Worm (Caenorhabditis elegans) whole organism, L3 larva: ENCODE results near the gene sra-27.
A peak's percentile ranks its signal among the peaks of the same experiment; 100 is the strongest.

Experiments used
- R02D3.7 ChIP-seq: fragments of 150-350 bp; optimal IDR thresholded peaks from 2 replicates; lab custom pipeline; 2014; ENCODE audit warnings: missing biosample characterization, missing genetic modification characterization
- ZK546.5 ChIP-seq: sonication (generic microtip); optimal IDR thresholded peaks from 2 replicates; lab custom pipeline; 2017; ENCODE audit warnings: missing biosample characterization, missing genetic modification characterization
- aly-2 ChIP-seq: fragments of 150-350 bp; optimal IDR thresholded peaks from 2 replicates; lab custom pipeline; 2014; ENCODE audit warnings: missing biosample characterization, missing genetic modification characterization
- ama-1 ChIP-seq: fragments of 150-350 bp; optimal IDR thresholded peaks from 2 replicates; lab custom pipeline; 2018
- ceh-28 ChIP-seq: fragments of 150-350 bp; optimal IDR thresholded peaks from 2 replicates; lab custom pipeline; 2014; ENCODE audit warnings: missing biosample characterization, missing genetic modification reagents, missing genetic modification characterization
- ceh-9 ChIP-seq: sonication (generic microtip); optimal IDR thresholded peaks from 2 replicates; lab custom pipeline; 2018; ENCODE audit warnings: missing biosample characterization, missing genetic modification characterization
- daf-12 ChIP-seq: fragments of 150-350 bp; optimal IDR thresholded peaks from 2 replicates; lab custom pipeline; 2014; ENCODE audit warnings: missing biosample characterization, missing genetic modification reagents, missing genetic modification characterization
- egl-27 ChIP-seq: sonication (generic microtip); optimal IDR thresholded peaks from 4 replicates; lab custom pipeline; 2017; ENCODE audit warnings: missing biosample characterization, missing genetic modification reagents, missing genetic modification characterization
- egl-5 ChIP-seq: fragments of 150-350 bp; optimal IDR thresholded peaks from 2 replicates; lab custom pipeline; 2017; ENCODE audit warnings: missing biosample characterization, missing genetic modification reagents, missing genetic modification characterization, inconsistent platforms
- elt-1 ChIP-seq: fragments of 150-350 bp; optimal IDR thresholded peaks from 2 replicates; lab custom pipeline; 2014; ENCODE audit warnings: missing biosample characterization, missing genetic modification characterization
- elt-2 ChIP-seq: sonication (generic microtip); optimal IDR thresholded peaks from 2 replicates; lab custom pipeline; 2016; ENCODE audit warnings: missing genetic modification reagents, mild to moderate bottlenecking, missing genetic modification characterization, missing compliant biosample characterization
- elt-3 ChIP-seq, 3 experiments: fragments of 150-350 bp in 1 of 3; sonication (generic microtip) in 2 of 3; optimal IDR thresholded peaks; 2 replicates in 2 of 3; 4 replicates in 1 of 3; lab custom pipeline; 2014 to 2017; ENCODE audit warnings: missing biosample characterization in 3 of 3, missing genetic modification characterization in 3 of 3
- eor-1 ChIP-seq, 2 experiments: fragments of 150-350 bp; optimal IDR thresholded peaks; 2 replicates each; lab custom pipeline; 2014 to 2018; ENCODE audit warnings: missing biosample characterization in 2 of 2, missing genetic modification characterization in 2 of 2
- fkh-10 ChIP-seq: sonication (generic microtip); optimal IDR thresholded peaks from 2 replicates; lab custom pipeline; 2017; ENCODE audit warnings: missing biosample characterization, missing genetic modification reagents, missing genetic modification characterization
- fkh-2 ChIP-seq: fragments of 150-350 bp; optimal IDR thresholded peaks from 2 replicates; lab custom pipeline; 2014; ENCODE audit warnings: missing biosample characterization, missing genetic modification reagents, missing genetic modification characterization
- fos-1 ChIP-seq: fragments of 150-350 bp; optimal IDR thresholded peaks from 2 replicates; lab custom pipeline; 2014; ENCODE audit warnings: missing biosample characterization, missing genetic modification characterization
- jun-1 ChIP-seq: fragments of 150-350 bp; optimal IDR thresholded peaks from 2 replicates; lab custom pipeline; 2014; ENCODE audit warnings: missing biosample characterization, missing genetic modification reagents, missing genetic modification characterization
- lin-15B ChIP-seq: fragments of 150-350 bp; optimal IDR thresholded peaks from 2 replicates; lab custom pipeline; 2014; ENCODE audit warnings: missing biosample characterization, missing genetic modification characterization
- lin-39 ChIP-seq: fragments of 150-350 bp; optimal IDR thresholded peaks from 2 replicates; lab custom pipeline; 2018; ENCODE audit warnings: missing biosample characterization, missing genetic modification reagents, missing genetic modification characterization
- lsy-12 ChIP-seq: sonication (generic microtip); optimal IDR thresholded peaks from 2 replicates; lab custom pipeline; 2016; ENCODE audit warnings: mild to moderate bottlenecking, missing genetic modification characterization, missing compliant biosample characterization
- mdl-1 ChIP-seq: fragments of 150-350 bp; optimal IDR thresholded peaks from 2 replicates; lab custom pipeline; 2014; ENCODE audit warnings: missing biosample characterization, missing genetic modification characterization
- nfya-1 ChIP-seq: sonication (generic microtip); optimal IDR thresholded peaks from 2 replicates; lab custom pipeline; 2017; ENCODE audit warnings: missing genetic modification characterization, mild to moderate bottlenecking, missing compliant biosample characterization, antibody characterized with exemption, moderate library complexity; ENCODE audit not compliant: insufficient read depth
- nhr-11 ChIP-seq: fragments of 150-350 bp; optimal IDR thresholded peaks from 2 replicates; lab custom pipeline; 2014; ENCODE audit warnings: missing biosample characterization, missing genetic modification characterization
- nhr-12 ChIP-seq: fragments of 150-350 bp; optimal IDR thresholded peaks from 2 replicates; lab custom pipeline; 2014; ENCODE audit warnings: missing biosample characterization, missing genetic modification characterization
- nhr-23 ChIP-seq: fragments of 150-350 bp; optimal IDR thresholded peaks from 2 replicates; lab custom pipeline; 2014; ENCODE audit warnings: missing biosample characterization, missing genetic modification reagents, missing genetic modification characterization
- nhr-237 ChIP-seq: fragments of 150-350 bp; optimal IDR thresholded peaks from 2 replicates; lab custom pipeline; 2014; ENCODE audit warnings: missing biosample characterization, missing genetic modification characterization
- nhr-25 ChIP-seq: sonication (generic microtip); optimal IDR thresholded peaks from 2 replicates; lab custom pipeline; 2017; ENCODE audit warnings: missing biosample characterization, missing genetic modification characterization
- nhr-28 ChIP-seq: fragments of 150-350 bp; optimal IDR thresholded peaks from 2 replicates; lab custom pipeline; 2014; ENCODE audit warnings: missing biosample characterization, missing genetic modification characterization
- nhr-43 ChIP-seq: sonication (generic microtip); optimal IDR thresholded peaks from 2 replicates; lab custom pipeline; 2016; ENCODE audit warnings: mild to moderate bottlenecking, missing genetic modification characterization, missing compliant biosample characterization; ENCODE audit not compliant: poor library complexity, severe bottlenecking
- nhr-67 ChIP-seq: fragments of 150-350 bp; optimal IDR thresholded peaks from 2 replicates; lab custom pipeline; 2014; ENCODE audit warnings: missing biosample characterization, missing genetic modification characterization
- pha-4 ChIP-seq: fragments of 150-350 bp; optimal IDR thresholded peaks from 2 replicates; lab custom pipeline; 2014; ENCODE audit warnings: missing biosample characterization, missing genetic modification reagents, missing genetic modification characterization
- pqm-1 ChIP-seq: fragments of 150-350 bp; optimal IDR thresholded peaks from 2 replicates; lab custom pipeline; 2017; ENCODE audit warnings: missing biosample characterization, missing genetic modification characterization, inconsistent platforms
- sea-2 ChIP-seq: fragments of 150-350 bp; sonication (generic microtip); optimal IDR thresholded peaks from 4 replicates; lab custom pipeline; 2014; ENCODE audit warnings: missing biosample characterization, missing genetic modification reagents, missing genetic modification characterization
- skn-1 ChIP-seq: fragments of 150-350 bp; optimal IDR thresholded peaks from 2 replicates; lab custom pipeline; 2014; ENCODE audit warnings: missing biosample characterization, missing genetic modification characterization
- snpc-4 ChIP-seq: fragments of 150-350 bp; optimal IDR thresholded peaks from 2 replicates; lab custom pipeline; 2014; ENCODE audit warnings: missing biosample characterization, missing genetic modification characterization
- tbx-2 ChIP-seq: sonication (generic microtip); optimal IDR thresholded peaks from 2 replicates; lab custom pipeline; 2016; ENCODE audit warnings: mild to moderate bottlenecking, missing genetic modification characterization, missing compliant biosample characterization
- unc-39 ChIP-seq: sonication (generic microtip); optimal IDR thresholded peaks from 4 replicates; lab custom pipeline; 2017; ENCODE audit warnings: missing biosample characterization, missing genetic modification characterization
- unc-62 ChIP-seq: fragments of 150-350 bp; sonication (generic microtip); optimal IDR thresholded peaks from 4 replicates; lab custom pipeline; 2014; ENCODE audit warnings: missing biosample characterization, missing genetic modification reagents, missing genetic modification characterization
- ztf-11 ChIP-seq: fragments of 150-350 bp; optimal IDR thresholded peaks from 2 replicates; lab custom pipeline; 2014; ENCODE audit warnings: missing biosample characterization, missing genetic modification characterization
- ztf-4 ChIP-seq: fragments of 150-350 bp; optimal IDR thresholded peaks from 2 replicates; lab custom pipeline; 2014; ENCODE audit warnings: missing biosample characterization, missing genetic modification characterization

The sra-27 gene

ce11 chrII:6614500-6614899 is 45.7 kb downstream of the sra-27 start:
- TF ChIP-seq nhr-11 (no peak), egl-5 (tag; lab: Kevin White, UChicago) (no peak), pqm-1 (tag; lab: Kevin White, UChicago) (peak; percentile 23), unc-39 (tag; lab: Kevin White, UChicago) (no peak), elt-2 (tag; lab: Kevin White, UChicago) (peak; percentile 72)

- no peak for TF ChIP-seq ceh-9 (tag; lab: Kevin White, UChicago)
- TF ChIP-seq pha-4 (tag; lab: Kevin White, UChicago) = peak; percentile 36
- peak; percentile 90 for TF ChIP-seq pqm-1 (tag; lab: Kevin White, UChicago)
- peak; percentile 93 for TF ChIP-seq elt-2 (tag; lab: Kevin White, UChicago)
- TF ChIP-seq skn-1 (tag; lab: Kevin White, UChicago) = peak; percentile 50
These were observed 46.6 kb downstream of the sra-27 start for ce11 chrII:6615232-6616029.

- TF ChIP-seq daf-12 (tag; lab: Kevin White, UChicago) = no peak
- no peak for TF ChIP-seq pha-4 (tag; lab: Kevin White, UChicago)
- TF ChIP-seq nfya-1 = no peak
- TF ChIP-seq R02D3.7 (tag; lab: Kevin White, UChicago) = no peak
- no peak for TF ChIP-seq fkh-2 (tag; lab: Kevin White, UChicago)
- no peak for TF ChIP-seq ZK546.5 (tag; lab: Kevin White, UChicago)
- TF ChIP-seq nhr-12 (tag; lab: Kevin White, UChicago) = no peak
- no peak for TF ChIP-seq aly-2 (tag; lab: Kevin White, UChicago)
- peak; percentile 88 for TF ChIP-seq elt-2 (tag; lab: Kevin White, UChicago)
- TF ChIP-seq pqm-1 (tag; lab: Kevin White, UChicago) = peak; percentile 65
- peak; percentile 79 for TF ChIP-seq jun-1
- TF ChIP-seq ama-1 (lab: Kevin White, UChicago) = no peak
- TF ChIP-seq ztf-4 (tag; lab: Kevin White, UChicago) = no peak
- TF ChIP-seq eor-1 (tag; optimal IDR thresholded peaks at IDR 0.05; lab: Kevin White, UChicago) = no peak
- no peak for TF ChIP-seq unc-39 (tag; lab: Kevin White, UChicago)
These were observed 47.3 kb downstream of the sra-27 start for ce11 chrII:6616135-6616534.

ce11 chrII:6616770-6617169 is 48.0 kb downstream of the sra-27 start, which contains the start of gene klf-3:
klf-3 (plus strand) TSS chrII:6616878.
- TF ChIP-seq elt-1 (tag; lab: Kevin White, UChicago) (no peak), nhr-11 (no peak), nhr-67 (tag; lab: Kevin White, UChicago) (no peak), nhr-28 (no peak), aly-2 (tag; lab: Kevin White, UChicago) (no peak), lin-15B (tag; lab: Kevin White, UChicago) (no peak), mdl-1 (no peak), snpc-4 (tag; lab: Kevin White, UChicago) (no peak), nhr-237 (tag; lab: Kevin White, UChicago) (no peak), tbx-2 (tag; lab: Kevin White, UChicago) (no peak), R02D3.7 (tag; lab: Kevin White, UChicago) (no peak)

DNA sequence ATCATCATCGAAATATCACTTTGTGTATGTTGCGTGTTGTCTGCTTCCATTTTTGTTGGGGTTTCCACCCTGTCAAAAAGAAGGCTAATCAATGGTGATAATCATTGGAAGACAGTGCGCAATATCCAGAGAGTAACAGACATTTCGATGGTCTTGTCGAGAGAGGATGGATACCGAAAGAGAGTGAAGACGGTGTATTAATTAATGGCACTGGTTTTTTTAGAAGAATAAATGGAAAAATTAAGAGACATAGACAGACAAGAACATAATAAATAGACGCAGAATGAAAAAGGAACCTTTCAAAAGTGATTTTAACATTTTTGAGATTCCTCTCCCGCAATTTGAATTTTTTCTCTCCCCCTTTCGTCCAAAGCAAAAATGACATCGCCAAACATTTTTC is 50.2 kb downstream of the sra-27 start:
- TF ChIP-seq nhr-28 (no peak), ZK546.5 (tag; lab: Kevin White, UChicago) (no peak), mdl-1 (no peak), nhr-43 (tag; lab: Kevin White, UChicago) (peak; percentile 19), egl-27 (tag; lab: Kevin White, UChicago) (no peak), unc-39 (tag; lab: Kevin White, UChicago) (no peak), elt-3 (tag; optimal IDR thresholded peaks at IDR 0.05; lab: Kevin White, UChicago) (peak in 1 of 3 experiments; percentile 27), ceh-9 (tag; lab: Kevin White, UChicago) (no peak), nhr-23 (tag; lab: Kevin White, UChicago) (peak; percentile 46), nhr-237 (tag; lab: Kevin White, UChicago) (no peak), elt-1 (tag; lab: Kevin White, UChicago) (no peak), unc-62 (no peak), skn-1 (tag; lab: Kevin White, UChicago) (no peak), tbx-2 (tag; lab: Kevin White, UChicago) (no peak), nhr-12 (tag; lab: Kevin White, UChicago) (no peak), fkh-10 (no peak), elt-2 (tag; lab: Kevin White, UChicago) (no peak), ceh-28 (tag; lab: Kevin White, UChicago) (peak; percentile 4), ztf-11 (tag; lab: Kevin White, UChicago) (no peak), eor-1 (tag; optimal IDR thresholded peaks at IDR 0.05; lab: Kevin White, UChicago) (no peak), R02D3.7 (tag; lab: Kevin White, UChicago) (no peak), lin-39 (tag; lab: Kevin White, UChicago) (no peak), fos-1 (tag; lab: Kevin White, UChicago) (no peak), sea-2 (GFP tag; lab: Kevin White, UChicago) (no peak), pha-4 (tag; lab: Kevin White, UChicago) (no peak), nhr-25 (tag; lab: Kevin White, UChicago) (peak; percentile 10), lsy-12 (tag; lab: Kevin White, UChicago) (no peak), pqm-1 (tag; lab: Kevin White, UChicago) (no peak)
